Worm (Caenorhabditis elegans): Measurements from ENCODE around the gene ttm-1.

DNA sequence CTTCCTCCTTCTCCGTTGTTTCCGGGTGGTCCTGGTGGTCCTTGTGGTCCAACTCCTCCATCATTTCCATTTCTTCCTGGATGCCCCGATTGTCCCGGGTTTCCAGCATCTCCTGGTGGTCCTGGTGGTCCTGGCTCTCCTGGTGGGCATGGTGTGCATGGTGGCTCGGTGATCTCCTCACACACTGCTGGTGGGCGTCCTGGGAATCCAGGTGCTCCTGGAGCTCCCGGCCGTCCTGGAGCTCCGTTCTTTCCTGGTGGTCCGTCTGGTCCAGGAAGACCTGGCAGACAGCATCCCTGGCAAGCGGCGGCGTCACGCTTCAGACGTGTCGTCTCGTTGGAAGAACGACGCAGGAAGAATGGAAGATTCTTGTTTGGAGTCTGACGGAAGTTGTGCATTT lies 26.3 kb upstream of the ttm-1 start:
- TF ChIP-seq ZK546.5 (tag; optimal IDR thresholded peaks at IDR 0.05) (no peak), ceh-9 (tag; optimal IDR thresholded peaks at IDR 0.05) (no peak), skn-1 (tag; optimal IDR thresholded peaks at IDR 0.05) (no peak), pqm-1 (tag; optimal IDR thresholded peaks at IDR 0.05) (no peak), elt-3 (tag; optimal IDR thresholded peaks at IDR 0.05) (no peak), R02D3.7 (tag; optimal IDR thresholded peaks at IDR 0.05) (no peak)

Measured in whole organism, L3 larva.